Worm (Caenorhabditis elegans) whole organism, L3 larva: ENCODE data around the gene rars-2.
A peak's percentile ranks its signal among the peaks of the same experiment; 100 is the strongest.

Experiments used
- R02D3.7 ChIP-seq: fragments of 150-350 bp; optimal IDR thresholded peaks from 2 replicates; lab custom pipeline; 2014; ENCODE audit warnings: missing biosample characterization, missing genetic modification characterization
- ZK546.5 ChIP-seq: sonication (generic microtip); optimal IDR thresholded peaks from 2 replicates; lab custom pipeline; 2017; ENCODE audit warnings: missing biosample characterization, missing genetic modification characterization
- aly-2 ChIP-seq: fragments of 150-350 bp; optimal IDR thresholded peaks from 2 replicates; lab custom pipeline; 2014; ENCODE audit warnings: missing biosample characterization, missing genetic modification characterization
- ama-1 ChIP-seq: fragments of 150-350 bp; optimal IDR thresholded peaks from 2 replicates; lab custom pipeline; 2018
- ceh-16 ChIP-seq: sonication (generic microtip); optimal IDR thresholded peaks from 2 replicates; lab custom pipeline; 2017; ENCODE audit warnings: missing biosample characterization, missing genetic modification characterization
- ceh-82 ChIP-seq: fragments of 150-350 bp; optimal IDR thresholded peaks from 2 replicates; lab custom pipeline; 2014; ENCODE audit warnings: missing biosample characterization, missing genetic modification characterization
- daf-12 ChIP-seq: fragments of 150-350 bp; optimal IDR thresholded peaks from 2 replicates; lab custom pipeline; 2014; ENCODE audit warnings: missing biosample characterization, missing genetic modification reagents, missing genetic modification characterization
- egl-5 ChIP-seq: fragments of 150-350 bp; optimal IDR thresholded peaks from 2 replicates; lab custom pipeline; 2017; ENCODE audit warnings: missing biosample characterization, missing genetic modification reagents, missing genetic modification characterization, inconsistent platforms
- elt-1 ChIP-seq: fragments of 150-350 bp; optimal IDR thresholded peaks from 2 replicates; lab custom pipeline; 2014; ENCODE audit warnings: missing biosample characterization, missing genetic modification characterization
- elt-2 ChIP-seq: sonication (generic microtip); optimal IDR thresholded peaks from 2 replicates; lab custom pipeline; 2016; ENCODE audit warnings: missing genetic modification reagents, mild to moderate bottlenecking, missing genetic modification characterization, missing compliant biosample characterization
- elt-3 ChIP-seq, 3 experiments: fragments of 150-350 bp in 1 of 3; sonication (generic microtip) in 2 of 3; optimal IDR thresholded peaks; 2 replicates in 2 of 3; 4 replicates in 1 of 3; lab custom pipeline; 2014 to 2017; ENCODE audit warnings: missing biosample characterization in 3 of 3, missing genetic modification characterization in 3 of 3
- eor-1 ChIP-seq, 2 experiments: fragments of 150-350 bp; optimal IDR thresholded peaks; 2 replicates each; lab custom pipeline; 2014 to 2018; ENCODE audit warnings: missing biosample characterization in 2 of 2, missing genetic modification characterization in 2 of 2
- fkh-10 ChIP-seq: sonication (generic microtip); optimal IDR thresholded peaks from 2 replicates; lab custom pipeline; 2017; ENCODE audit warnings: missing biosample characterization, missing genetic modification reagents, missing genetic modification characterization
- fkh-2 ChIP-seq: fragments of 150-350 bp; optimal IDR thresholded peaks from 2 replicates; lab custom pipeline; 2014; ENCODE audit warnings: missing biosample characterization, missing genetic modification reagents, missing genetic modification characterization
- fos-1 ChIP-seq: fragments of 150-350 bp; optimal IDR thresholded peaks from 2 replicates; lab custom pipeline; 2014; ENCODE audit warnings: missing biosample characterization, missing genetic modification characterization
- hmg-11 ChIP-seq: sonication (generic microtip); optimal IDR thresholded peaks from 2 replicates; lab custom pipeline; 2016; ENCODE audit warnings: missing genetic modification characterization, missing compliant biosample characterization
- jun-1 ChIP-seq: fragments of 150-350 bp; optimal IDR thresholded peaks from 2 replicates; lab custom pipeline; 2014; ENCODE audit warnings: missing biosample characterization, missing genetic modification reagents, missing genetic modification characterization
- lin-15B ChIP-seq: fragments of 150-350 bp; optimal IDR thresholded peaks from 2 replicates; lab custom pipeline; 2014; ENCODE audit warnings: missing biosample characterization, missing genetic modification characterization
- lin-39 ChIP-seq: fragments of 150-350 bp; optimal IDR thresholded peaks from 2 replicates; lab custom pipeline; 2018; ENCODE audit warnings: missing biosample characterization, missing genetic modification reagents, missing genetic modification characterization
- lsy-12 ChIP-seq: sonication (generic microtip); optimal IDR thresholded peaks from 2 replicates; lab custom pipeline; 2016; ENCODE audit warnings: mild to moderate bottlenecking, missing genetic modification characterization, missing compliant biosample characterization
- mdl-1 ChIP-seq: fragments of 150-350 bp; optimal IDR thresholded peaks from 2 replicates; lab custom pipeline; 2014; ENCODE audit warnings: missing biosample characterization, missing genetic modification characterization
- nfya-1 ChIP-seq: sonication (generic microtip); optimal IDR thresholded peaks from 2 replicates; lab custom pipeline; 2017; ENCODE audit warnings: missing genetic modification characterization, mild to moderate bottlenecking, missing compliant biosample characterization, antibody characterized with exemption, moderate library complexity; ENCODE audit not compliant: insufficient read depth
- nhr-12 ChIP-seq: fragments of 150-350 bp; optimal IDR thresholded peaks from 2 replicates; lab custom pipeline; 2014; ENCODE audit warnings: missing biosample characterization, missing genetic modification characterization
- nhr-23 ChIP-seq: fragments of 150-350 bp; optimal IDR thresholded peaks from 2 replicates; lab custom pipeline; 2014; ENCODE audit warnings: missing biosample characterization, missing genetic modification reagents, missing genetic modification characterization
- nhr-237 ChIP-seq: fragments of 150-350 bp; optimal IDR thresholded peaks from 2 replicates; lab custom pipeline; 2014; ENCODE audit warnings: missing biosample characterization, missing genetic modification characterization
- nhr-25 ChIP-seq: sonication (generic microtip); optimal IDR thresholded peaks from 2 replicates; lab custom pipeline; 2017; ENCODE audit warnings: missing biosample characterization, missing genetic modification characterization
- nhr-28 ChIP-seq: fragments of 150-350 bp; optimal IDR thresholded peaks from 2 replicates; lab custom pipeline; 2014; ENCODE audit warnings: missing biosample characterization, missing genetic modification characterization
- nhr-67 ChIP-seq: fragments of 150-350 bp; optimal IDR thresholded peaks from 2 replicates; lab custom pipeline; 2014; ENCODE audit warnings: missing biosample characterization, missing genetic modification characterization
- nhr-77 ChIP-seq: fragments of 150-350 bp; optimal IDR thresholded peaks from 2 replicates; lab custom pipeline; 2014; ENCODE audit warnings: missing biosample characterization, missing genetic modification characterization
- pqm-1 ChIP-seq: fragments of 150-350 bp; optimal IDR thresholded peaks from 2 replicates; lab custom pipeline; 2017; ENCODE audit warnings: missing biosample characterization, missing genetic modification characterization, inconsistent platforms
- snpc-4 ChIP-seq: fragments of 150-350 bp; optimal IDR thresholded peaks from 2 replicates; lab custom pipeline; 2014; ENCODE audit warnings: missing biosample characterization, missing genetic modification characterization
- tbx-2 ChIP-seq: sonication (generic microtip); optimal IDR thresholded peaks from 2 replicates; lab custom pipeline; 2016; ENCODE audit warnings: mild to moderate bottlenecking, missing genetic modification characterization, missing compliant biosample characterization
- unc-39 ChIP-seq: sonication (generic microtip); optimal IDR thresholded peaks from 4 replicates; lab custom pipeline; 2017; ENCODE audit warnings: missing biosample characterization, missing genetic modification characterization
- zag-1 ChIP-seq: fragments of 150-350 bp; optimal IDR thresholded peaks from 2 replicates; lab custom pipeline; 2014; ENCODE audit warnings: missing biosample characterization, missing genetic modification characterization
- ztf-11 ChIP-seq: fragments of 150-350 bp; optimal IDR thresholded peaks from 2 replicates; lab custom pipeline; 2014; ENCODE audit warnings: missing biosample characterization, missing genetic modification characterization
- ztf-4 ChIP-seq: fragments of 150-350 bp; optimal IDR thresholded peaks from 2 replicates; lab custom pipeline; 2014; ENCODE audit warnings: missing biosample characterization, missing genetic modification characterization

The rars-2 gene

DNA sequence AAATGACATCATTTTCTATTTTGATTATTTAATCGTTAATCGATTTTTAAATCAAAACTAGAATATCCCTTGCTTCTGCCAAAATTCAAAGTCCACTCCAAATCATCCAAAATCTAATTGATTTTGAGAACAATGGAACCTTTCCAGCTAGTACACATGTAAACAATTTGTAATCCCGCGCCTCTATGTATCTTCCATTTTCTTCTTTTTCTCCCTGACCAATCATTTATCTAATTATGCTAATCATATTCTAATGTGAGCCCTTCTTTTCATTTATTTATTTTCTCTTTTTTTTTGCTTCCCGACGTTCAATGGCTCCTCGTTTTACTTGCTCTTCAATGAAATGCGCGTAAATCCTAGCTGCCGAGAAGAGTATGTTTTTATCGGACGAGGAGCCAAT is 12.8 kb downstream of the rars-2 start:
- no peak for TF ChIP-seq ztf-4 (tag; lab: Kevin White, UChicago)
- TF ChIP-seq snpc-4 (tag; lab: Kevin White, UChicago), result no peak
- no peak for TF ChIP-seq nhr-237 (tag; lab: Kevin White, UChicago)
- TF ChIP-seq lsy-12 (tag; lab: Kevin White, UChicago), result no peak
- no peak for TF ChIP-seq egl-5 (tag; lab: Kevin White, UChicago)
- TF ChIP-seq fkh-2 (tag; lab: Kevin White, UChicago), result no peak
- TF ChIP-seq ztf-11, result no peak
- TF ChIP-seq jun-1 (tag; lab: Kevin White, UChicago), result no peak
- no peak for TF ChIP-seq tbx-2
- TF ChIP-seq ZK546.5 (tag; lab: Kevin White, UChicago), result no peak
- no peak for TF ChIP-seq daf-12 (tag; lab: Kevin White, UChicago)
- no peak for TF ChIP-seq fkh-10 (GFP tag; lab: Kevin White, UChicago)
- TF ChIP-seq aly-2 (tag; lab: Kevin White, UChicago), result no peak
- TF ChIP-seq nhr-28 (tag; lab: Kevin White, UChicago), result no peak
- TF ChIP-seq zag-1 (tag; lab: Kevin White, UChicago), result no peak
- no peak for TF ChIP-seq eor-1 (tag; optimal IDR thresholded peaks at IDR 0.05; lab: Kevin White, UChicago)
- no peak for TF ChIP-seq elt-2 (tag; lab: Kevin White, UChicago)
- no peak for TF ChIP-seq lin-15B (tag; lab: Kevin White, UChicago)
- TF ChIP-seq nhr-12 (tag; lab: Kevin White, UChicago), result no peak
- no peak for TF ChIP-seq R02D3.7
- TF ChIP-seq, all 47 proteins: peak for 0

DNA sequence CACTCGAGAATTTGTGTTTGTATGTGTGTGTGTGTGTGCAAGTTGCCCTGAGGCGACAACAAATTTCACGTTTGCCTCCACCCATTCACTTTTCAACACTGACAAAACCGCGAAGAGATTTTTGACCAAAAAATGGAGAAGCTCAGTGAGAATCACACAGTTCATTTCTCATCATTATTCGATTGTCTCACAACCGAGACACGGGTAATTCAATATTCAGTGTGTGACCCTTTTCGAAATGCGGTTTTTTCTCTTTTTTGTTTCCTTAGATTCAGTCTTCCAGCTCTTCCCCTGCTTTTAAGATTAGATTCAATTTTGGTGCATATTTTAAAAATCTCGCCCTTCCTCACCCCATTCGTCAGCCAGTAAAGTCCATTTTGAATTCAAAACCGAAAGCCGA is 14.1 kb downstream of the rars-2 start:
- TF ChIP-seq fkh-10 (GFP tag; lab: Kevin White, UChicago) (no peak), ceh-82 (tag; lab: Kevin White, UChicago) (no peak), nhr-28 (tag; lab: Kevin White, UChicago) (no peak), R02D3.7 (no peak), egl-5 (tag; lab: Kevin White, UChicago) (no peak), nhr-23 (tag; lab: Kevin White, UChicago) (no peak), lin-39 (tag; lab: Kevin White, UChicago) (no peak), unc-39 (tag; lab: Kevin White, UChicago) (no peak), lsy-12 (tag; lab: Kevin White, UChicago) (no peak), nhr-67 (no peak), elt-1 (tag; lab: Kevin White, UChicago) (no peak), jun-1 (tag; lab: Kevin White, UChicago) (no peak), mdl-1 (tag; lab: Kevin White, UChicago) (no peak), elt-3 (tag; optimal IDR thresholded peaks at IDR 0.05; lab: Kevin White, UChicago) (no peak), ZK546.5 (tag; lab: Kevin White, UChicago) (no peak), nhr-237 (tag; lab: Kevin White, UChicago) (no peak), aly-2 (tag; lab: Kevin White, UChicago) (no peak), nhr-77 (tag; lab: Kevin White, UChicago) (no peak), tbx-2 (no peak), fos-1 (tag; lab: Kevin White, UChicago) (no peak)

DNA sequence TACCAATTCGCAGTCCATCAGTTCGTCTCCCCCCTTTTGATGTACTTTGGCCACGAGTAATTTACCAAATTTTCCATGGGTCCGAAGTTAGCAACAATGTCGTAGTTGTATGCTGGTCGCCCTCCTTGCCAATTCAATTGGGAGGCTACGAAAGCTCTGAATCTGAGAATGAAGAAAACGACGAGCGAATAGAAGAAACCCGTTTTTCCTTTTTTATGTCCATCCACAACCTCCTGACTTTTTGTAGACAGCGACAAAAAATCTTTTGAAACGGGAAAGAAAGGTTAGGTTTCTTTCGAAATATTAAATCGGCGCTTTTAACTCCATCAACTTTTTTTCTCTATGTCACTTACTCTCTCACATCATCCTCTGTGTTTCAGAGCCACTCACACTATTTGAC is 17.2 kb downstream of the rars-2 start:
- TF ChIP-seq ZK546.5 (tag; lab: Kevin White, UChicago) (no peak), fkh-10 (GFP tag; lab: Kevin White, UChicago) (peak; percentile 63)

DNA sequence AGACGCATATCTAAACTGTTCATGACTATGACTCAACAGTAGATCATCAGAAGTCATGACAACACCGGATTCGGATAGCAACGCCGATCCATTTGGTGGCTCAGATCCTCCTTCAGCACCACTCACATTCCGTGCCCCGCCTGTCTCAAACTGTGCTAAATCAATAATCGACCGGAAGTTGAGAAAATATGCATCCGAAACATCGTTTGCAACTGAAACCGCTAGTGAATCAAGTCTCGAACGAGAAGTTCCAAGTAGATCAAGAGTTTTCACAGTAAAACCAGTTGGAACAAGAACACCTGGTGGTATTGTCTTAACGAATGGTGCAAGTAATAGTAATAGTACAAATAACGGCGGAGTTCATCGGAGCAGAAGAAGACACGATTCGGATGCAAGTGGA is 21.8 kb downstream of the rars-2 start:
- TF ChIP-seq nhr-28 (tag; lab: Kevin White, UChicago) (no peak), ceh-82 (tag; lab: Kevin White, UChicago) (no peak), hmg-11 (tag; lab: Kevin White, UChicago) (no peak), lsy-12 (tag; lab: Kevin White, UChicago) (no peak), pqm-1 (tag; lab: Kevin White, UChicago) (no peak), fkh-2 (tag; lab: Kevin White, UChicago) (no peak), unc-39 (tag; lab: Kevin White, UChicago) (no peak), ama-1 (lab: Kevin White, UChicago) (no peak), nhr-25 (no peak), jun-1 (tag; lab: Kevin White, UChicago) (no peak)

DNA sequence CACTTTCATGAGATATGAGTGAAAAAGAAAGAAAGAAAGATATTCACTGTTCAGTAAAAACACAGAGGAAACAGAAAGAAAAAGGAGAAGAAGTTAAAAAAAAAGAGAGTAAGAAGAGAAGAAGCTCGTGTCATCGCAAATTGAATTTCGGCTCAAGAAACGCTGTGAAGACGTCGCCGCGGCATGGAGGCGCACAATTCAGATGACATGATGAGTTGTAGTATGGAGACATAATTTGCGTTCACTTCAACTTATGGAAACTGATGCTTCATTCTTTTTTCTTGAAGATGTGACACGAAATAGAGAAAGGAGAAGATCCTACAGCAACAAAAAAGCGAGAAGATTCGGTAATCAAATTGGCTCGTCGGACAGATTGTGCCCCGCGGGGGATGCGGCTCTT is 23.0 kb downstream of the rars-2 start:
- no peak for TF ChIP-seq ceh-16 (tag; lab: Kevin White, UChicago)
- TF ChIP-seq daf-12 (tag; lab: Kevin White, UChicago), result no peak
- TF ChIP-seq zag-1 (tag; lab: Kevin White, UChicago), result no peak
- no peak for TF ChIP-seq R02D3.7
- no peak for TF ChIP-seq elt-3 (tag; optimal IDR thresholded peaks at IDR 0.05; lab: Kevin White, UChicago)
- peak; percentile 82 for TF ChIP-seq fkh-10 (GFP tag; lab: Kevin White, UChicago)
- TF ChIP-seq lin-15B (tag; lab: Kevin White, UChicago), result no peak
- TF ChIP-seq ztf-11, result no peak
- TF ChIP-seq egl-5 (tag; lab: Kevin White, UChicago), result no peak
- peak; percentile 30 for TF ChIP-seq nfya-1 (tag; lab: Kevin White, UChicago)
